Worm (Caenorhabditis elegans) whole organism, L2 larva: ENCODE results near the gene M04G7.5.

ENCODE experiments used
- C34F6.9 ChIP-seq: fragments of 150-350 bp; optimal IDR thresholded peaks from 2 replicates; lab custom pipeline; 2014; ENCODE audit warnings: missing biosample characterization, missing genetic modification characterization
- R02D3.7 ChIP-seq: fragments of 150-350 bp; optimal IDR thresholded peaks from 2 replicates; lab custom pipeline; 2014; ENCODE audit warnings: missing biosample characterization, missing genetic modification characterization
- Y55F3AM.14 ChIP-seq: fragments of 200-800 bp; sonication (Bioruptor generic); optimal IDR thresholded peaks from 2 replicates; lab custom pipeline; 2018; ENCODE audit warnings: mild to moderate bottlenecking, missing genetic modification characterization, missing compliant biosample characterization
- ZK546.5 ChIP-seq: sonication (generic microtip); optimal IDR thresholded peaks from 2 replicates; lab custom pipeline; 2017; ENCODE audit warnings: missing biosample characterization, missing genetic modification characterization
- alr-1 ChIP-seq: fragments of 150-350 bp; optimal IDR thresholded peaks from 2 replicates; lab custom pipeline; 2014; ENCODE audit warnings: missing biosample characterization, missing genetic modification characterization
- aly-2 ChIP-seq: fragments of 150-350 bp; optimal IDR thresholded peaks from 2 replicates; lab custom pipeline; 2014; ENCODE audit warnings: missing biosample characterization, missing genetic modification characterization
- blmp-1 ChIP-seq: sonication (generic microtip); optimal IDR thresholded peaks from 2 replicates; lab custom pipeline; 2017; ENCODE audit warnings: missing genetic modification characterization, mild to moderate bottlenecking, missing compliant biosample characterization, antibody characterized with exemption, moderate library complexity; ENCODE audit not compliant: insufficient read depth
- ceh-16 ChIP-seq: fragments of 150-350 bp; optimal IDR thresholded peaks from 2 replicates; lab custom pipeline; 2014; ENCODE audit warnings: missing biosample characterization, missing genetic modification characterization
- ceh-82 ChIP-seq: fragments of 150-350 bp; optimal IDR thresholded peaks from 2 replicates; lab custom pipeline; 2014; ENCODE audit warnings: missing biosample characterization, missing genetic modification characterization
- egl-27 ChIP-seq: sonication (generic microtip); optimal IDR thresholded peaks from 3 replicates; lab custom pipeline; 2017; ENCODE audit warnings: missing biosample characterization, missing genetic modification reagents, missing genetic modification characterization
- elt-1 ChIP-seq: fragments of 150-350 bp; optimal IDR thresholded peaks from 2 replicates; lab custom pipeline; 2014; ENCODE audit warnings: missing biosample characterization, missing genetic modification characterization
- elt-3 ChIP-seq: sonication (generic microtip); optimal IDR thresholded peaks from 2 replicates; lab custom pipeline; 2017; ENCODE audit warnings: missing biosample characterization, missing genetic modification characterization
- fos-1 ChIP-seq: fragments of 150-350 bp; optimal IDR thresholded peaks from 2 replicates; lab custom pipeline; 2014; ENCODE audit warnings: missing biosample characterization, missing genetic modification characterization
- gmeb-1 ChIP-seq: fragments of 150-350 bp; optimal IDR thresholded peaks from 2 replicates; lab custom pipeline; 2014; ENCODE audit warnings: missing biosample characterization, missing genetic modification characterization
- lin-11 ChIP-seq: fragments of 150-350 bp; sonication (generic microtip); optimal IDR thresholded peaks from 2 replicates; lab custom pipeline; 2014; ENCODE audit warnings: missing biosample characterization, missing genetic modification characterization, inconsistent platforms, mixed read lengths
- lin-13 ChIP-seq: fragments of 150-350 bp; optimal IDR thresholded peaks from 2 replicates; lab custom pipeline; 2014; ENCODE audit warnings: missing biosample characterization, missing genetic modification reagents, missing genetic modification characterization
- lin-39 ChIP-seq: fragments of 150-350 bp; optimal IDR thresholded peaks from 2 replicates; lab custom pipeline; 2014; ENCODE audit warnings: missing biosample characterization, missing genetic modification reagents, missing genetic modification characterization
- lsy-2 ChIP-seq, 2 experiments: fragments of 150-350 bp in 1 of 2; sonication (generic microtip) in 1 of 2; optimal IDR thresholded peaks; 2 replicates each; lab custom pipeline; 2014 to 2017; ENCODE audit warnings: missing biosample characterization in 2 of 2, missing genetic modification characterization in 2 of 2
- mab-5 ChIP-seq: fragments of 150-350 bp; optimal IDR thresholded peaks from 2 replicates; lab custom pipeline; 2014; ENCODE audit warnings: missing biosample characterization, missing genetic modification characterization
- mbf-1 ChIP-seq: sonication (generic microtip); optimal IDR thresholded peaks from 2 replicates; lab custom pipeline; 2017; ENCODE audit warnings: missing biosample characterization, missing genetic modification characterization
- nhr-10 ChIP-seq: sonication (generic microtip); optimal IDR thresholded peaks from 2 replicates; lab custom pipeline; 2017; ENCODE audit warnings: missing biosample characterization, missing genetic modification characterization
- nhr-11 ChIP-seq: fragments of 150-350 bp; optimal IDR thresholded peaks from 2 replicates; lab custom pipeline; 2014; ENCODE audit warnings: missing biosample characterization, missing genetic modification characterization
- nhr-12 ChIP-seq: fragments of 150-350 bp; optimal IDR thresholded peaks from 2 replicates; lab custom pipeline; 2014; ENCODE audit warnings: missing biosample characterization, missing genetic modification characterization
- nhr-129 ChIP-seq: fragments of 150-350 bp; optimal IDR thresholded peaks from 2 replicates; lab custom pipeline; 2014; ENCODE audit warnings: missing biosample characterization, missing genetic modification characterization
- nhr-21 ChIP-seq: fragments of 150-350 bp; optimal IDR thresholded peaks from 2 replicates; lab custom pipeline; 2014; ENCODE audit warnings: missing biosample characterization, missing genetic modification characterization
- nhr-23 ChIP-seq: fragments of 150-350 bp; optimal IDR thresholded peaks from 2 replicates; lab custom pipeline; 2014; ENCODE audit warnings: missing biosample characterization, missing genetic modification reagents, missing genetic modification characterization
- nhr-25 ChIP-seq: fragments of 150-350 bp; sonication (generic microtip); optimal IDR thresholded peaks from 3 replicates; lab custom pipeline; 2014; ENCODE audit warnings: missing biosample characterization, missing genetic modification characterization
- nhr-6 ChIP-seq: fragments of 150-350 bp; optimal IDR thresholded peaks from 2 replicates; lab custom pipeline; 2014; ENCODE audit warnings: missing biosample characterization, missing genetic modification characterization
- nhr-77 ChIP-seq: fragments of 150-350 bp; optimal IDR thresholded peaks from 2 replicates; lab custom pipeline; 2014; ENCODE audit warnings: missing biosample characterization, missing genetic modification characterization
- peb-1 ChIP-seq: fragments of 150-350 bp; optimal IDR thresholded peaks from 2 replicates; lab custom pipeline; 2014; ENCODE audit warnings: missing biosample characterization, missing genetic modification characterization
- skn-1 ChIP-seq: sonication (generic microtip); optimal IDR thresholded peaks from 2 replicates; lab custom pipeline; 2017; ENCODE audit warnings: missing biosample characterization, missing genetic modification characterization
- sma-3 ChIP-seq: sonication (generic microtip); optimal IDR thresholded peaks from 2 replicates; lab custom pipeline; 2016; ENCODE audit warnings: missing genetic modification reagents, missing genetic modification characterization, missing compliant biosample characterization
- unc-55 ChIP-seq: fragments of 150-350 bp; sonication (generic microtip); optimal IDR thresholded peaks from 3 replicates; lab custom pipeline; 2014; ENCODE audit warnings: missing biosample characterization, missing genetic modification reagents, missing genetic modification characterization
- unc-62 ChIP-seq: fragments of 150-350 bp; optimal IDR thresholded peaks from 2 replicates; lab custom pipeline; 2014; ENCODE audit warnings: missing biosample characterization, missing genetic modification reagents, missing genetic modification characterization
- zag-1 ChIP-seq: fragments of 150-350 bp; optimal IDR thresholded peaks from 2 replicates; lab custom pipeline; 2014; ENCODE audit warnings: missing biosample characterization, missing genetic modification characterization
- ztf-1 ChIP-seq: fragments of 200-800 bp; sonication (Bioruptor generic); conservative IDR thresholded peaks from 2 replicates; pipeline ENCODE4 v1.3.6; 2022; ENCODE audit warnings: missing genetic modification characterization, missing compliant biosample characterization
- ztf-11 ChIP-seq: sonication (generic microtip); optimal IDR thresholded peaks from 2 replicates; lab custom pipeline; 2017; ENCODE audit warnings: missing biosample characterization, missing genetic modification characterization
- ztf-4 ChIP-seq: fragments of 150-350 bp; optimal IDR thresholded peaks from 2 replicates; lab custom pipeline; 2014; ENCODE audit warnings: missing biosample characterization, missing genetic modification characterization

The M04G7.5 gene

ce11 chrIV:468307-468706 is 13.4 kb downstream of the M04G7.5 start:
- TF ChIP-seq lin-11 (tag; lab: Kevin White, UChicago) (no peak), nhr-12 (tag; lab: Kevin White, UChicago) (no peak), ztf-4 (tag; lab: Kevin White, UChicago) (no peak), ztf-1 (GFP tag; lab: Robert Waterston, UW) (no peak), lin-13 (GFP tag; lab: Kevin White, UChicago) (no peak), peb-1 (tag; lab: Kevin White, UChicago) (no peak), unc-62 (GFP tag; lab: Kevin White, UChicago) (no peak), nhr-23 (tag; lab: Kevin White, UChicago) (no peak), elt-1 (tag; lab: Kevin White, UChicago) (no peak), egl-27 (tag; lab: Kevin White, UChicago) (no peak), zag-1 (no peak), nhr-10 (tag; lab: Kevin White, UChicago) (no peak), nhr-25 (no peak)

ce11 chrIV:481067-481466 is 26.2 kb downstream of the M04G7.5 start, which contains the start of gene npr-37:
Gene npr-37 (minus strand): TSS chrIV:481167.
- TF ChIP-seq ztf-11 (tag; lab: Kevin White, UChicago) = no peak
- no peak for TF ChIP-seq nhr-21 (tag; lab: Kevin White, UChicago)
- no peak for TF ChIP-seq C34F6.9
- TF ChIP-seq lin-39 = no peak
- TF ChIP-seq zag-1 = no peak
- TF ChIP-seq blmp-1 (tag; lab: Kevin White, UChicago) = no peak
- no peak for TF ChIP-seq unc-62 (GFP tag; lab: Kevin White, UChicago)

- TF ChIP-seq ztf-4 (tag; lab: Kevin White, UChicago) = no peak
- TF ChIP-seq egl-27 (tag; lab: Kevin White, UChicago) = no peak
- TF ChIP-seq blmp-1 (tag; lab: Kevin White, UChicago) = no peak
- TF ChIP-seq sma-3 (GFP tag; lab: Kevin White, UChicago) = no peak
- TF ChIP-seq ZK546.5 (tag; lab: Kevin White, UChicago) = no peak
- no peak for TF ChIP-seq nhr-129
- TF ChIP-seq ceh-82 (tag; lab: Kevin White, UChicago) = no peak
- no peak for TF ChIP-seq lin-11 (tag; lab: Kevin White, UChicago)
- no peak for TF ChIP-seq fos-1 (tag; lab: Kevin White, UChicago)
- no peak for TF ChIP-seq unc-55 (GFP tag; lab: Kevin White, UChicago)
- TF ChIP-seq alr-1 = no peak
- no peak for TF ChIP-seq Y55F3AM.14 (GFP tag; lab: Kevin White, UChicago)
Observed at ce11 chrIV:484004-484403, 29.1 kb downstream of the M04G7.5 start.

- no peak for TF ChIP-seq nhr-6 (tag; lab: Kevin White, UChicago)
- no peak for TF ChIP-seq sma-3 (GFP tag; lab: Kevin White, UChicago)
- no peak for TF ChIP-seq nhr-25
- no peak for TF ChIP-seq fos-1 (tag; lab: Kevin White, UChicago)
- TF ChIP-seq mab-5 (tag; lab: Kevin White, UChicago) = no peak
- no peak for TF ChIP-seq Y55F3AM.14 (GFP tag; lab: Kevin White, UChicago)
- TF ChIP-seq R02D3.7 (tag; lab: Kevin White, UChicago) = no peak
- TF ChIP-seq gmeb-1 (tag; lab: Kevin White, UChicago) = no peak
- TF ChIP-seq blmp-1 (tag; lab: Kevin White, UChicago) = no peak
- no peak for TF ChIP-seq peb-1 (tag; lab: Kevin White, UChicago)
- TF ChIP-seq C34F6.9 = no peak
- TF ChIP-seq elt-3 = no peak
- no peak for TF ChIP-seq lin-11 (tag; lab: Kevin White, UChicago)
- no peak for TF ChIP-seq unc-55 (GFP tag; lab: Kevin White, UChicago)
- TF ChIP-seq nhr-129 = no peak
- no peak for TF ChIP-seq aly-2 (tag; lab: Kevin White, UChicago)
- no peak for TF ChIP-seq nhr-77 (tag; lab: Kevin White, UChicago)
- no peak for TF ChIP-seq lsy-2 (tag; optimal IDR thresholded peaks at IDR 0.05; lab: Kevin White, UChicago)
- TF ChIP-seq unc-62 (GFP tag; lab: Kevin White, UChicago) = no peak
- TF ChIP-seq egl-27 (tag; lab: Kevin White, UChicago) = no peak
Observed at ce11 chrIV:484768-485167, 29.9 kb downstream of the M04G7.5 start.

ce11 chrIV:497155-497554 is 42.3 kb downstream of the M04G7.5 start:
- TF ChIP-seq nhr-23 (tag; lab: Kevin White, UChicago) (no peak), ceh-16 (tag; lab: Kevin White, UChicago) (no peak), peb-1 (tag; lab: Kevin White, UChicago) (no peak), skn-1 (tag; lab: Kevin White, UChicago) (no peak), zag-1 (no peak), lin-39 (no peak), mbf-1 (tag; lab: Kevin White, UChicago) (no peak), gmeb-1 (tag; lab: Kevin White, UChicago) (no peak), lsy-2 (tag; optimal IDR thresholded peaks at IDR 0.05; lab: Kevin White, UChicago) (no peak), nhr-11 (tag; lab: Kevin White, UChicago) (no peak), ztf-4 (tag; lab: Kevin White, UChicago) (no peak), ZK546.5 (tag; lab: Kevin White, UChicago) (no peak), nhr-25 (no peak)
